Fruit fly (Drosophila melanogaster) whole organism, embryonic: ENCODE measurements around the gene CstF50.
A peak's percentile ranks its signal among the peaks of the same experiment; 100 is the strongest.

Experiments used
- Abd-B ChIP-seq: fragments of 200-800 bp; sonication (Bioruptor generic); optimal IDR thresholded peaks from 2 replicates; lab custom pipeline; 2018; ENCODE audit warnings: missing biosample characterization, mild to moderate bottlenecking, missing genetic modification characterization, moderate library complexity
- Ada2b ChIP-seq: fragments of 200-800 bp; sonication (Bioruptor generic); IDR thresholded peaks from 2 replicates; pipeline ENCODE4 v1.3.6; 2022; ENCODE audit warnings: missing biosample characterization, missing genetic modification characterization
- Bteb2 ChIP-seq: fragments of 200-800 bp; sonication (Bioruptor generic); optimal IDR thresholded peaks from 2 replicates; lab custom pipeline; 2016; ENCODE audit warnings: missing biosample characterization, missing genetic modification characterization
- CG12659 ChIP-seq: fragments of 200-800 bp; sonication (Bioruptor generic); optimal IDR thresholded peaks from 3 replicates; lab custom pipeline; 2017; ENCODE audit warnings: mild to moderate bottlenecking, missing biosample characterization, missing genetic modification reagents, missing genetic modification characterization
- CG13624 ChIP-seq: fragments of 200-800 bp; sonication (Bioruptor generic); optimal IDR thresholded peaks from 2 replicates; lab custom pipeline; 2016; ENCODE audit warnings: missing biosample characterization, missing genetic modification characterization
- CG14014 ChIP-seq: fragments of 200-800 bp; sonication (Bioruptor generic); IDR thresholded peaks from 2 replicates; pipeline ENCODE4 v1.3.6; 2022; ENCODE audit warnings: missing biosample characterization, missing genetic modification characterization
- CG17385 ChIP-seq: fragments of 200-800 bp; sonication (Bioruptor generic); optimal IDR thresholded peaks from 3 replicates; lab custom pipeline; 2018; ENCODE audit warnings: missing biosample characterization, mild to moderate bottlenecking, missing genetic modification characterization
- CG3163 ChIP-seq: fragments of 200-800 bp; sonication (Bioruptor generic); optimal IDR thresholded peaks from 3 replicates; lab custom pipeline; 2016; ENCODE audit warnings: missing biosample characterization, missing genetic modification characterization
- CG34376 ChIP-seq: fragments of 200-800 bp; sonication (Bioruptor generic); optimal IDR thresholded peaks from 2 replicates; lab custom pipeline; 2018; ENCODE audit warnings: missing biosample characterization, mild to moderate bottlenecking, missing genetic modification characterization
- CG3847 ChIP-seq: fragments of 200-800 bp; sonication (Bioruptor generic); IDR thresholded peaks from 2 replicates; pipeline ENCODE4 v1.3.6; 2022; ENCODE audit warnings: missing biosample characterization, missing genetic modification characterization
- CG42726 ChIP-seq: fragments of 200-800 bp; sonication (Bioruptor generic); IDR thresholded peaks from 2 replicates; pipeline ENCODE4 v1.3.6; 2022; ENCODE audit warnings: missing biosample characterization, missing genetic modification characterization; ENCODE audit not compliant: partially characterized antibody
- CG4282 ChIP-seq: fragments of 200-800 bp; sonication (Bioruptor generic); optimal IDR thresholded peaks from 2 replicates; lab custom pipeline; 2016; ENCODE audit warnings: missing biosample characterization, missing genetic modification characterization
- CG4360 ChIP-seq: fragments of 200-800 bp; sonication (Bioruptor generic); IDR thresholded peaks from 2 replicates; pipeline ENCODE4 v1.3.6; 2022; ENCODE audit warnings: missing biosample characterization, missing genetic modification characterization
- CG43689 ChIP-seq: fragments of 200-800 bp; sonication (Bioruptor generic); IDR thresholded peaks from 2 replicates; pipeline ENCODE4 v1.3.6; 2022; ENCODE audit warnings: missing biosample characterization, missing genetic modification characterization
- CG6654 ChIP-seq: fragments of 200-800 bp; sonication (Bioruptor generic); optimal IDR thresholded peaks from 2 replicates; lab custom pipeline; 2017; ENCODE audit warnings: missing biosample characterization, mild to moderate bottlenecking, missing genetic modification characterization
- CG8388 ChIP-seq: fragments of 200-800 bp; sonication (Bioruptor generic); optimal IDR thresholded peaks from 2 replicates; lab custom pipeline; 2019; ENCODE audit warnings: missing biosample characterization, mild to moderate bottlenecking, missing genetic modification characterization, moderate library complexity
- CG8478 ChIP-seq: fragments of >200 bp; optimal IDR thresholded peaks from 2 replicates; lab custom pipeline; 2018
- CG9727 ChIP-seq: fragments of 200-800 bp; sonication (Bioruptor generic); optimal IDR thresholded peaks from 3 replicates; lab custom pipeline; 2017; ENCODE audit warnings: missing biosample characterization, mild to moderate bottlenecking, missing genetic modification characterization
- Chrac-16 ChIP-seq: fragments of 200-800 bp; sonication (Bioruptor generic); optimal IDR thresholded peaks from 3 replicates; lab custom pipeline; 2016; ENCODE audit warnings: missing biosample characterization, missing genetic modification characterization
- D19A ChIP-seq: fragments of 200-800 bp; optimal IDR thresholded peaks from 3 replicates; lab custom pipeline; 2019; ENCODE audit warnings: missing biosample characterization, mild to moderate bottlenecking, missing genetic modification characterization, moderate library complexity
- Dp ChIP-seq: fragments of 200-800 bp; sonication (Bioruptor generic); optimal IDR thresholded peaks from 2 replicates; lab custom pipeline; 2018; ENCODE audit warnings: missing biosample characterization, mild to moderate bottlenecking, missing genetic modification characterization, moderate library complexity
- Hmx ChIP-seq: fragments of 200-800 bp; sonication (Bioruptor generic); optimal IDR thresholded peaks from 2 replicates; lab custom pipeline; 2016; ENCODE audit warnings: missing biosample characterization, missing genetic modification characterization
- Lim3 ChIP-seq: fragments of 200-800 bp; sonication (Bioruptor generic); IDR thresholded peaks from 2 replicates; pipeline ENCODE4 v1.3.6; 2022; ENCODE audit warnings: missing biosample characterization, missing genetic modification characterization
- Oli ChIP-seq: fragments of 200-800 bp; sonication (Bioruptor generic); optimal IDR thresholded peaks from 2 replicates; lab custom pipeline; 2018; ENCODE audit warnings: missing biosample characterization, mild to moderate bottlenecking, missing genetic modification characterization, moderate library complexity
- Rfx ChIP-seq: fragments of 200-800 bp; sonication (Bioruptor generic); IDR thresholded peaks from 2 replicates; pipeline ENCODE4 v1.3.6; 2022; ENCODE audit warnings: missing biosample characterization, missing genetic modification characterization
- Scr ChIP-seq: fragments of 200-800 bp; sonication (Bioruptor generic); IDR thresholded peaks from 2 replicates; pipeline ENCODE4 v1.3.6; 2022; ENCODE audit warnings: missing biosample characterization, missing genetic modification characterization; ENCODE audit not compliant: partially characterized antibody
- Six4 ChIP-seq: fragments of 200-800 bp; sonication (Bioruptor generic); optimal IDR thresholded peaks from 2 replicates; lab custom pipeline; 2016; ENCODE audit warnings: missing biosample characterization, missing genetic modification characterization
- btn ChIP-seq: fragments of 200-800 bp; sonication (Bioruptor generic); optimal IDR thresholded peaks from 2 replicates; lab custom pipeline; 2016; ENCODE audit warnings: missing biosample characterization, missing genetic modification characterization
- dati ChIP-seq: fragments of 200-800 bp; sonication (Bioruptor generic); IDR thresholded peaks from 2 replicates; pipeline ENCODE4 v1.3.6; 2022; ENCODE audit warnings: missing biosample characterization, missing genetic modification characterization
- disco-r ChIP-seq: fragments of 200-800 bp; sonication (Bioruptor generic); optimal IDR thresholded peaks from 2 replicates; lab custom pipeline; 2016; ENCODE audit warnings: missing biosample characterization, missing genetic modification characterization
- esg ChIP-seq: fragments of 200-800 bp; sonication (Bioruptor generic); conservative IDR thresholded peaks from 2 replicates; pipeline ENCODE4 v1.3.6; 2022; ENCODE audit warnings: missing biosample characterization, missing genetic modification characterization
- fd102C ChIP-seq: fragments of 200-800 bp; sonication (Bioruptor generic); optimal IDR thresholded peaks from 2 replicates; lab custom pipeline; 2018; ENCODE audit warnings: missing biosample characterization, mild to moderate bottlenecking, missing genetic modification characterization, moderate library complexity
- insv ChIP-seq, 2 experiments: fragments of 200-800 bp; sonication (Bioruptor generic); optimal IDR thresholded peaks; 3 replicates each; lab custom pipeline; 2016 to 2018; ENCODE audit warnings: missing biosample characterization in 2 of 2, missing genetic modification characterization in 2 of 2
- kay ChIP-seq: fragments of 200-800 bp; sonication (Bioruptor generic); optimal IDR thresholded peaks from 2 replicates; lab custom pipeline; 2016; ENCODE audit warnings: missing biosample characterization, missing genetic modification characterization
- lab ChIP-seq: fragments of 200-800 bp; sonication (Bioruptor generic); optimal IDR thresholded peaks from 3 replicates; lab custom pipeline; 2017; ENCODE audit warnings: missing biosample characterization, missing genetic modification characterization, mild to moderate bottlenecking, moderate library complexity, missing genetic modification reagents
- lilli ChIP-seq: fragments of 200-800 bp; sonication (Bioruptor generic); optimal IDR thresholded peaks from 3 replicates; lab custom pipeline; 2016; ENCODE audit warnings: missing biosample characterization, missing genetic modification characterization
- lola ChIP-seq, 3 experiments: fragments of >200 bp in 2 of 3; fragments of 200-800 bp in 1 of 3; sonication (Bioruptor generic) in 1 of 3; optimal IDR thresholded peaks; 2 replicates each; lab custom pipeline; 2017 to 2019; ENCODE audit warnings: missing biosample characterization in 3 of 3, missing genetic modification characterization in 3 of 3, mild to moderate bottlenecking in 1 of 3, moderate library complexity in 1 of 3
- mam ChIP-seq: fragments of 200-800 bp; sonication (Bioruptor generic); optimal IDR thresholded peaks from 3 replicates; lab custom pipeline; 2016; ENCODE audit warnings: missing biosample characterization, missing genetic modification characterization
- mirr ChIP-seq: fragments of 200-800 bp; sonication (Bioruptor generic); optimal IDR thresholded peaks from 3 replicates; lab custom pipeline; 2018; ENCODE audit warnings: missing biosample characterization, mild to moderate bottlenecking, missing genetic modification characterization
- oc ChIP-seq: fragments of 200-800 bp; sonication (Bioruptor generic); optimal IDR thresholded peaks from 2 replicates; lab custom pipeline; 2018; ENCODE audit warnings: missing biosample characterization, mild to moderate bottlenecking, missing genetic modification characterization, moderate library complexity
- onecut ChIP-seq: fragments of 200-800 bp; sonication (Bioruptor generic); IDR thresholded peaks from 2 replicates; pipeline ENCODE4 v1.3.6; 2022; ENCODE audit warnings: missing biosample characterization, missing genetic modification characterization
- pros ChIP-seq: fragments of 200-800 bp; sonication (Bioruptor generic); optimal IDR thresholded peaks from 3 replicates; lab custom pipeline; 2019; ENCODE audit warnings: missing biosample characterization, mild to moderate bottlenecking, missing genetic modification characterization, moderate library complexity
- shn ChIP-seq: fragments of 200-800 bp; sonication (Bioruptor generic); optimal IDR thresholded peaks from 3 replicates; lab custom pipeline; 2016; ENCODE audit warnings: missing biosample characterization, missing genetic modification characterization
- sisA ChIP-seq: fragments of 200-800 bp; sonication (Bioruptor generic); IDR thresholded peaks from 2 replicates; pipeline ENCODE4 v1.3.6; 2022; ENCODE audit warnings: missing biosample characterization, missing genetic modification characterization
- sob ChIP-seq: fragments of 200-800 bp; sonication (Bioruptor generic); IDR thresholded peaks from 2 replicates; pipeline ENCODE4 v1.3.6; 2022; ENCODE audit warnings: missing biosample characterization, missing genetic modification characterization
- tll ChIP-seq, 2 experiments: fragments of 200-800 bp in 1 of 2; fragments of >200 bp in 1 of 2; sonication (Bioruptor generic) in 1 of 2; optimal IDR thresholded peaks; 2 replicates each; lab custom pipeline; 2017 to 2019; ENCODE audit warnings: missing biosample characterization in 2 of 2, missing genetic modification characterization in 2 of 2, mild to moderate bottlenecking in 1 of 2, moderate library complexity in 1 of 2
- twi ChIP-seq: fragments of 200-800 bp; optimal IDR thresholded peaks from 2 replicates; lab custom pipeline; 2019; ENCODE audit warnings: missing biosample characterization, mild to moderate bottlenecking, missing genetic modification characterization, moderate library complexity
- tx ChIP-seq: fragments of 200-800 bp; sonication (Bioruptor generic); optimal IDR thresholded peaks from 2 replicates; lab custom pipeline; 2016; ENCODE audit warnings: missing biosample characterization, missing genetic modification characterization
- z ChIP-seq: fragments of 200-800 bp; sonication (Bioruptor generic); IDR thresholded peaks from 3 replicates; pipeline ENCODE4 v1.3.6; 2022; ENCODE audit warnings: missing biosample characterization, missing genetic modification characterization
- zfh2 ChIP-seq: fragments of 200-800 bp; sonication (Bioruptor generic); optimal IDR thresholded peaks from 2 replicates; lab custom pipeline; 2016; ENCODE audit warnings: missing biosample characterization, missing genetic modification characterization

CstF50 gene

dm6 chr3R:31725486-31726227, 11.1 kb downstream of the CstF50 start (continued):
- TF ChIP-seq tll (GFP tag; optimal IDR thresholded peaks at IDR 0.05; lab: Kevin White, UChicago) = peak in 1 of 2 experiments; percentile 41
- no peak for TF ChIP-seq sob (GFP tag; lab: Robert Waterston, UW)
- TF ChIP-seq fd102C (GFP tag; lab: Kevin White, UChicago) = no peak
- no peak for TF ChIP-seq mam
- TF ChIP-seq Lim3 (GFP tag; lab: Robert Waterston, UW) = no peak
- no peak for TF ChIP-seq CG8478
- TF ChIP-seq lola (GFP tag; optimal IDR thresholded peaks at IDR 0.05; lab: Kevin White, UChicago) = peak in 1 of 3 experiments; percentile 10
- TF ChIP-seq CG6654 (GFP tag; lab: Kevin White, UChicago) = no peak
- no peak for TF ChIP-seq btn (GFP tag; lab: Kevin White, UChicago)
- TF ChIP-seq zfh2 = no peak
- no peak for TF ChIP-seq Bteb2 (GFP tag; lab: Kevin White, UChicago)
- 0 out of 2 replicates have a peak, but pooled peaks have one; percentile 10 for TF ChIP-seq CG14014
- TF ChIP-seq Dp (GFP tag; lab: Kevin White, UChicago) = no peak
- TF ChIP-seq insv (GFP tag; optimal IDR thresholded peaks at IDR 0.05; lab: Kevin White, UChicago) = no peak
- TF ChIP-seq onecut (GFP tag; lab: Robert Waterston, UW) = peak; percentile 26; the same call in 1 of the 2 replicates
- no peak for TF ChIP-seq CG43689 (GFP tag; lab: Robert Waterston, UW)
- TF ChIP-seq Oli (tag; lab: Kevin White, UChicago) = no peak
- TF ChIP-seq lab (GFP tag; lab: Kevin White, UChicago) = no peak
- no peak for TF ChIP-seq mirr (GFP tag; lab: Kevin White, UChicago)
- peak; percentile 16 for TF ChIP-seq CG3163 (GFP tag; lab: Kevin White, UChicago)
- TF ChIP-seq CG9727 (GFP tag; lab: Kevin White, UChicago) = no peak
- TF ChIP-seq pros = peak; percentile 66
- TF ChIP-seq shn (GFP tag; lab: Kevin White, UChicago) = no peak
- no peak for TF ChIP-seq Abd-B (GFP tag; lab: Kevin White, UChicago)
- no peak for TF ChIP-seq D19A (tag; lab: Kevin White, UChicago)
- TF ChIP-seq sisA (GFP tag; lab: Robert Waterston, UW) = no peak
- TF ChIP-seq Ada2b (GFP tag; lab: Robert Waterston, UW) = no peak
- TF ChIP-seq Chrac-16 (GFP tag; lab: Kevin White, UChicago) = no peak
- TF ChIP-seq CG42726 (GFP tag; lab: Robert Waterston, UW) = no peak
- TF ChIP-seq CG34376 (GFP tag; lab: Kevin White, UChicago) = peak; percentile 11
- TF ChIP-seq lilli (GFP tag; lab: Kevin White, UChicago) = no peak
- TF ChIP-seq CG12659 (GFP tag; lab: Kevin White, UChicago) = no peak
- peak; percentile 59; the same call in 1 of the 2 replicates for TF ChIP-seq CG4360
- no peak for TF ChIP-seq Rfx (GFP tag; lab: Robert Waterston, UW)
- no peak for TF ChIP-seq CG4282
- TF ChIP-seq dati (GFP tag; lab: Robert Waterston, UW) = no peak
- peak; percentile 47; the same call in 1 of the 3 replicates for TF ChIP-seq z (GFP tag; lab: Robert Waterston, UW)
- no peak for TF ChIP-seq Hmx (GFP tag; lab: Kevin White, UChicago)
- 0 out of 2 replicates have a peak, but pooled peaks have one; percentile 15 for TF ChIP-seq Scr (GFP tag; lab: Robert Waterston, UW)
- no peak for TF ChIP-seq disco-r
- TF ChIP-seq CG8388 = no peak
- no peak for TF ChIP-seq tx (GFP tag; lab: Kevin White, UChicago)
- TF ChIP-seq CG3847 (GFP tag; lab: Robert Waterston, UW) = no peak
- TF ChIP-seq oc (tag; lab: Kevin White, UChicago) = no peak
- TF ChIP-seq kay = no peak
- no peak for TF ChIP-seq CG13624
- TF ChIP-seq twi (tag; lab: Kevin White, UChicago) = peak; percentile 20
- TF ChIP-seq Six4 = no peak
- no peak for TF ChIP-seq CG17385
- TF ChIP-seq esg = no peak
